Worm (Caenorhabditis elegans) whole organism, L4 larva: ENCODE data around the gene T04A8.18.

Experiments
- D1046.2 ChIP-seq: fragments of 200-800 bp; sonication (Bioruptor generic); IDR thresholded peaks from 2 replicates; pipeline ENCODE4 v1.3.6; 2022; ENCODE audit warnings: missing genetic modification characterization, missing compliant biosample characterization
- F26F4.8 ChIP-seq: fragments of 200-800 bp; sonication (Bioruptor generic); conservative IDR thresholded peaks from 2 replicates; pipeline ENCODE4 v1.3.6; 2022; ENCODE audit warnings: missing genetic modification characterization, missing compliant biosample characterization
- Y48G9A.11 ChIP-seq: fragments of 200-800 bp; sonication (Bioruptor generic); IDR thresholded peaks from 2 replicates; pipeline ENCODE4 v1.3.6; 2022; ENCODE audit warnings: missing genetic modification reagents, missing genetic modification characterization, missing compliant biosample characterization
- Y75B8A.6 ChIP-seq: fragments of 200-800 bp; sonication (Bioruptor generic); IDR thresholded peaks from 2 replicates; pipeline ENCODE4 v1.3.6; 2022; ENCODE audit warnings: missing genetic modification reagents, missing genetic modification characterization, missing compliant biosample characterization
- aha-1 ChIP-seq: fragments of 150-350 bp; peaks from one replicate; lab custom pipeline; 2014; ENCODE audit warnings: missing biosample characterization, missing genetic modification characterization
- ceh-28 ChIP-seq: fragments of 150-350 bp; optimal IDR thresholded peaks from 2 replicates; lab custom pipeline; 2014; ENCODE audit warnings: missing biosample characterization, missing genetic modification reagents, missing genetic modification characterization
- ces-1 ChIP-seq: fragments of 150-350 bp; sonication (generic microtip); optimal IDR thresholded peaks from 4 replicates; lab custom pipeline; 2014; ENCODE audit warnings: missing biosample characterization, missing genetic modification reagents, missing genetic modification characterization
- dmd-8 ChIP-seq: fragments of 200-800 bp; sonication (Bioruptor generic); IDR thresholded peaks from 2 replicates; pipeline ENCODE4 v1.3.6; 2022; ENCODE audit warnings: missing genetic modification characterization, missing compliant biosample characterization
- duxl-1 ChIP-seq: sonication (generic microtip); optimal IDR thresholded peaks from 2 replicates; lab custom pipeline; 2016; ENCODE audit warnings: mild to moderate bottlenecking, missing genetic modification characterization, moderate library complexity, missing compliant biosample characterization; ENCODE audit not compliant: poor library complexity
- egl-43 ChIP-seq: fragments of 200-800 bp; sonication (Bioruptor generic); IDR thresholded peaks from 2 replicates; pipeline ENCODE4 v1.3.6; 2022; ENCODE audit warnings: missing genetic modification reagents, missing genetic modification characterization, missing compliant biosample characterization
- fos-1 ChIP-seq: fragments of 150-350 bp; optimal IDR thresholded peaks from 2 replicates; lab custom pipeline; 2014; ENCODE audit warnings: missing biosample characterization, missing genetic modification characterization
- hlh-11 ChIP-seq: fragments of 200-800 bp; sonication (Bioruptor generic); optimal IDR thresholded peaks from 2 replicates; lab custom pipeline; 2018; ENCODE audit warnings: mild to moderate bottlenecking, missing genetic modification characterization, missing compliant biosample characterization
- lim-7 ChIP-seq: fragments of 200-800 bp; sonication (Bioruptor generic); IDR thresholded peaks from 2 replicates; pipeline ENCODE4 v1.3.6; 2022; ENCODE audit warnings: missing genetic modification characterization, missing compliant biosample characterization
- lin-38 ChIP-seq: fragments of 200-800 bp; sonication (Bioruptor generic); IDR thresholded peaks from 2 replicates; pipeline ENCODE4 v1.3.6; 2022; ENCODE audit warnings: missing genetic modification reagents, missing genetic modification characterization, missing compliant biosample characterization
- madf-9 ChIP-seq: fragments of 200-800 bp; sonication (Bioruptor generic); conservative IDR thresholded peaks from 2 replicates; pipeline ENCODE4 v1.3.6; 2022; ENCODE audit warnings: missing genetic modification reagents, missing genetic modification characterization, missing compliant biosample characterization
- mdl-1 ChIP-seq, 2 experiments: fragments of 150-350 bp in 1 of 2; sonication (generic microtip) in 1 of 2; optimal IDR thresholded peaks; 2 replicates each; lab custom pipeline; 2014 to 2017; ENCODE audit warnings: missing biosample characterization in 2 of 2, missing genetic modification characterization in 2 of 2
- mdt-29 ChIP-seq: fragments of 200-800 bp; sonication (Bioruptor generic); IDR thresholded peaks from 2 replicates; pipeline ENCODE4 v1.3.6; 2022; ENCODE audit warnings: missing genetic modification reagents, missing genetic modification characterization, missing compliant biosample characterization
- mep-1 ChIP-seq: fragments of 150-350 bp; sonication (generic microtip); optimal IDR thresholded peaks from 3 replicates; lab custom pipeline; 2014; ENCODE audit warnings: missing biosample characterization, missing genetic modification characterization
- mxl-2 ChIP-seq: fragments of 200-800 bp; sonication (Bioruptor generic); conservative IDR thresholded peaks from 2 replicates; pipeline ENCODE4 v1.3.6; 2022; ENCODE audit warnings: missing genetic modification reagents, missing genetic modification characterization, missing compliant biosample characterization
- nhr-10 ChIP-seq: fragments of 150-350 bp; optimal IDR thresholded peaks from 2 replicates; lab custom pipeline; 2014; ENCODE audit warnings: missing biosample characterization, missing genetic modification characterization
- nhr-111 ChIP-seq: fragments of 200-800 bp; sonication (Bioruptor generic); optimal IDR thresholded peaks from 2 replicates; lab custom pipeline; 2018; ENCODE audit warnings: mild to moderate bottlenecking, missing genetic modification characterization, missing compliant biosample characterization
- nhr-237 ChIP-seq: sonication (generic microtip); optimal IDR thresholded peaks from 2 replicates; lab custom pipeline; 2017; ENCODE audit warnings: missing biosample characterization, missing genetic modification characterization
- nhr-25 ChIP-seq: sonication (generic microtip); optimal IDR thresholded peaks from 2 replicates; lab custom pipeline; 2017; ENCODE audit warnings: missing genetic modification characterization, mild to moderate bottlenecking, missing compliant biosample characterization, antibody characterized with exemption, moderate library complexity, borderline replicate concordance; ENCODE audit not compliant: insufficient read depth
- nhr-41 ChIP-seq: fragments of 200-800 bp; sonication (Bioruptor generic); IDR thresholded peaks from 2 replicates; pipeline ENCODE4 v1.3.6; 2022; ENCODE audit warnings: missing genetic modification reagents, missing genetic modification characterization, missing compliant biosample characterization
- nhr-42 ChIP-seq: fragments of 200-800 bp; sonication (Bioruptor generic); IDR thresholded peaks from 2 replicates; pipeline ENCODE4 v1.3.6; 2022; ENCODE audit warnings: missing genetic modification characterization, missing compliant biosample characterization
- pha-4 ChIP-seq, 2 experiments: fragments of 150-350 bp in 1 of 2; fragments of 200-800 bp in 1 of 2; sonication (Bioruptor generic) in 1 of 2; IDR thresholded peaks in 1 of 2; optimal IDR thresholded peaks in 1 of 2; 2 replicates each; pipeline versions ENCODE4 v1.3.6 to Lab custom; 2014 to 2022; ENCODE audit warnings: missing genetic modification characterization in 2 of 2, missing genetic modification reagents in 2 of 2, missing biosample characterization in 1 of 2, missing compliant biosample characterization in 1 of 2
- pqm-1 ChIP-seq: sonication (generic microtip); optimal IDR thresholded peaks from 2 replicates; lab custom pipeline; 2017; ENCODE audit warnings: missing biosample characterization, missing genetic modification characterization
- saeg-2 ChIP-seq: fragments of 200-800 bp; sonication (Bioruptor generic); IDR thresholded peaks from 2 replicates; pipeline ENCODE4 v1.3.6; 2022; ENCODE audit warnings: missing genetic modification reagents, missing genetic modification characterization, missing compliant biosample characterization
- snpc-1.2 ChIP-seq: fragments of 200-800 bp; sonication (Bioruptor generic); IDR thresholded peaks from 2 replicates; pipeline ENCODE4 v1.3.6; 2022; ENCODE audit warnings: missing genetic modification reagents, missing genetic modification characterization, missing compliant biosample characterization
- spr-1 ChIP-seq: sonication (generic microtip); optimal IDR thresholded peaks from 2 replicates; lab custom pipeline; 2016; ENCODE audit warnings: mild to moderate bottlenecking, missing genetic modification characterization, missing compliant biosample characterization
- unc-62 ChIP-seq, 3 experiments: fragments of 150-350 bp in 1 of 3; sonication (generic microtip); optimal IDR thresholded peaks in 2 of 3; peaks in 1 of 3; 1 replicate in 1 of 3; 2 replicates in 2 of 3; lab custom pipeline; 2014 to 2017; ENCODE audit warnings: missing biosample characterization in 3 of 3, missing genetic modification characterization in 3 of 3, missing genetic modification reagents in 3 of 3, missing genotype in 1 of 3
- zip-11 ChIP-seq: fragments of 200-800 bp; sonication (Bioruptor generic); IDR thresholded peaks from 2 replicates; pipeline ENCODE4 v1.3.6; 2022; ENCODE audit warnings: missing genetic modification characterization, missing compliant biosample characterization

The T04A8.18 gene

DNA sequence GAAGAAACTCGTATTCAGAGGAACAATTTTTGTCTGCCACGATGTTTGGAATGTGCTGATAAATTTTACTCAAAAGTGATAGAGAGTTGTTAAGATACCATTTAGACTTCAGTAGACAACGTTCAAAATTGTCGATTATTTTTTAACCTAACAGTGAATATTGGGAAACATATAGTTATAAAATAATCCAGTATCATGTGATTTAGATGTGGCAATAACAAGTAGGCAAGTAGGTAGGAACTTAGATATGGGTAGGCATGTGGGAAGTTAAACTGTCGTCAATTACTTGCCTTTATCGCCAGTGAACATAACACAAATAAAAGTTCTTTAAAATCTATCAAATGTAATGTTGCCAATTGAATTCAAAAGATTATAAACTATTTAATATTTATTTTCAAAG, 37.5 kb upstream of the T04A8.18 start, which contains the start of gene T23F11.11:
Gene T23F11.11, minus strand, starts transcription at position 101 of the 400 bp plus-strand sequence.
- TF ChIP-seq nhr-41 (no peak), pqm-1 (tag; lab: Kevin White, UChicago) (peak; percentile 5), spr-1 (tag; lab: Kevin White, UChicago) (no peak), D1046.2 (GFP tag; lab: Robert Waterston, UW) (no peak), snpc-1.2 (GFP tag; lab: Robert Waterston, UW) (no peak)
- TF ChIP-seq, all 104 proteins: peak for 1

- TF ChIP-seq saeg-2 (GFP tag; lab: Robert Waterston, UW) (no peak), madf-9 (GFP tag; lab: Robert Waterston, UW) (no peak), lin-38 (GFP tag; lab: Robert Waterston, UW) (no peak), dmd-8 (no peak), ces-1 (GFP tag; lab: Kevin White, UChicago) (no peak), duxl-1 (tag; lab: Kevin White, UChicago) (no peak), ceh-28 (tag; lab: Kevin White, UChicago) (no peak), nhr-10 (tag; lab: Kevin White, UChicago) (no peak), mdt-29 (GFP tag; lab: Robert Waterston, UW) (no peak), nhr-111 (no peak), Y48G9A.11 (GFP tag; lab: Robert Waterston, UW) (no peak)
These were observed 37.1 kb upstream of the T04A8.18 start, which contains the start of gene srg-13 for ce11 chrIII:4671949-4672348. Gene srg-13, plus strand, starts transcription at chrIII:4672249.

DNA sequence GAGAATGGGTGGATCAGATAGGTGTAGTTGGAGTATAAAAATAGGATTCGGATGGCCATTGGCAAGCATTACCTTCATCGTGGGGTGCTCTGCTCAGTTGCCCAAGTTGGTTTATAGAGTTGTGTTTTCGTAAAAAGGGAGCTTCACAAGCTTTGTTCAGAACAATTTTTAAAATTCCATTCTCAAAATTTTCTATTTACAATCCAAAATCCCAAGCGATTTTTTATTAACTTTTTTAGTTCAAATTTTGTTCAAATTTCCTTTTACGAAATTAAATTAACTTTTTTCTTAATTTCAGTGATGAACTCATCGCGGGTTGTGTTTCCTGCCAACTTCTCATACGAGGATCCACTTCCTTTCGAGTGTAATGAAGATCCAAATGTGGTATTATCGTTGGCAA, 31.5 kb upstream of the T04A8.18 start, which contains the start of gene srg-10:
Gene srg-10, plus strand, starts transcription at position 301 of the 400 bp plus-strand sequence.
- no peak for TF ChIP-seq unc-62 (GFP tag; optimal IDR thresholded peaks at IDR 0.05 in 1 of 2; lab: Kevin White, UChicago)
- TF ChIP-seq unc-62 (tag; optimal IDR thresholded peaks at IDR 0.05; lab: Kevin White, UChicago) = no peak
- TF ChIP-seq mep-1 (tag; lab: Kevin White, UChicago) = no peak
- no peak for TF ChIP-seq hlh-11 (tag; lab: Kevin White, UChicago)
- TF ChIP-seq dmd-8 = no peak
- no peak for TF ChIP-seq egl-43 (GFP tag; lab: Robert Waterston, UW)
- no peak for TF ChIP-seq snpc-1.2 (GFP tag; lab: Robert Waterston, UW)
- no peak for TF ChIP-seq mdl-1 (tag; optimal IDR thresholded peaks at IDR 0.05; lab: Kevin White, UChicago)
- no peak for TF ChIP-seq nhr-237 (tag; lab: Kevin White, UChicago)
- TF ChIP-seq nhr-42 (GFP tag; lab: Robert Waterston, UW) = no peak
- TF ChIP-seq mxl-2 (GFP tag; lab: Robert Waterston, UW) = no peak
- TF ChIP-seq mdt-29 (GFP tag; lab: Robert Waterston, UW) = no peak
- no peak for TF ChIP-seq ceh-28 (tag; lab: Kevin White, UChicago)
- TF ChIP-seq zip-11 = no peak
- TF ChIP-seq lim-7 (GFP tag; lab: Robert Waterston, UW) = no peak
- no peak for TF ChIP-seq fos-1
- TF ChIP-seq Y75B8A.6 (GFP tag; lab: Robert Waterston, UW) = no peak
- TF ChIP-seq pha-4 (GFP tag; IDR thresholded peaks at IDR 0.05; lab: Robert Waterston, UW) = no peak
- TF ChIP-seq pha-4 (tag; optimal IDR thresholded peaks at IDR 0.05; lab: Kevin White, UChicago) = no peak
- no peak for TF ChIP-seq D1046.2 (GFP tag; lab: Robert Waterston, UW)

- TF ChIP-seq nhr-25 (tag; lab: Kevin White, UChicago) (no peak), fos-1 (no peak), aha-1 (tag; lab: Kevin White, UChicago) (peak; percentile 97), F26F4.8 (GFP tag; lab: Robert Waterston, UW) (no peak)
These were observed 29.0 kb upstream of the T04A8.18 start, which contains the start of gene srg-11 for ce11 chrIII:4679963-4680484. Gene srg-11, plus strand, starts transcription at chrIII:4680013.
